Fruit fly (Drosophila melanogaster): ENCODE measurements around the gene CG8369.

DNA sequence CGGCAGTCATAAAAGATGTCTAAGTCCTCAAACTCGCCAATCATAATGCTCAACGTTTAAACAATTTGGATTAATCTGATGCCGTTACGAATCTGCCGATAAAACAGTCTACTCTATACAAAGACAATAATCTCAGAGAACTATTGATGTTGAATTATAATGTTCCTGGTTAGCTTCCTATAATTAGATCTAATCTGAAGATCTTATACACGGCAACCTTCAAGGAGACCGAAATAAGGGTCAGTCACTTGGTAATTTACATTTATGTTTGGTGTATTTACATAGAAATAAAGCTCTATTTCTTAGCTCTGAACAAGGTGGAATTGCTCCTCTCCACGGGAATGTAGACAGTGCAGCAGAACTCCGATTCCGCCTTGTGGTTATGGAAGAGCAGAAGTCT is 41.1 kb upstream of the CG8369 start, which contains the start of gene CG33189:
- TF ChIP-seq h (optimal IDR thresholded peaks at IDR 0.05) (no peak), Myc (optimal IDR thresholded peaks at IDR 0.05) (no peak), insv (optimal IDR thresholded peaks at IDR 0.05) (no peak)

Measured in Kc167 (cell line).